Fruit fly (Drosophila melanogaster) whole organism: ENCODE results near the gene Ccp84Ae.
A peak's percentile ranks its signal among the peaks of the same experiment; 100 is the strongest.

Experiments used
- CG8478 ChIP-seq: fragments of >200 bp; optimal IDR thresholded peaks from 2 replicates; lab custom pipeline; 2018; ENCODE audit warnings: inconsistent platforms
- Dll ChIP-seq: fragments of >200 bp; optimal IDR thresholded peaks from 2 replicates; lab custom pipeline; 2017
- EcR ChIP-seq, 2 experiments: fragments of >200 bp; optimal IDR thresholded peaks; 2 replicates each; lab custom pipeline; 2017; ENCODE audit warnings: missing biosample characterization in 2 of 2, missing genetic modification characterization in 2 of 2, missing genetic modification reagents in 2 of 2
- pan ChIP-seq: fragments of >200 bp; optimal IDR thresholded peaks from 2 replicates; lab custom pipeline; 2017
- psq ChIP-seq: fragments of >200 bp; optimal IDR thresholded peaks from 2 replicates; lab custom pipeline; 2017
- usp ChIP-seq: fragments of >200 bp; optimal IDR thresholded peaks from 2 replicates; lab custom pipeline; 2017; ENCODE audit warnings: missing biosample characterization, missing genetic modification characterization, mixed read lengths

Gene Ccp84Ae

DNA sequence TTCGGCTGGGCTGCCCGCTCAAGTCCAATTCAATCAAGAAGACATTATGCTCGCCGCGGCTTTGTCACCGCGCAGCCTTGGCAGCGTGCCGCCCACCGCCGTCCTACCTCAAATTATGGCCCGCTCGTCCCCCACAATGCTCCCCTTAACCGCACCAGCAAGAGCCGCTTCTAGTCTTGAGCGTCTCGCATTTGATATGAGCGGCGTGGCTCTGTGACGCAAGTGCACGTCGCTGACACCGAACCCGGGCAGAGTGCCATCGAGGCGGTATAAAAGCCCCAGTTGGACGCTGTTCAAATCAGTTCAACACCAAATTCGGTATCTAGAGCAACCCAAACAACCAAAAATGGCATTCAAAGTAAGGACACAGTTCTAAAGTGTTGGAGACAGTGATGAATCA is 5.1 kb downstream of the Ccp84Ae start, which contains the start of gene Ccp84Ag:
Ccp84Ag (plus strand) TSS at position 301 of the 400 bp plus-strand sequence.
- TF ChIP-seq pan (lab: Kevin White, UChicago) (no peak), psq (lab: Kevin White, UChicago) (no peak), usp (GFP tag; lab: Kevin White, UChicago) (no peak), Dll (lab: Kevin White, UChicago) (no peak), CG8478 (lab: Kevin White, UChicago) (no peak), EcR (GFP tag; optimal IDR thresholded peaks at IDR 0.05; lab: Kevin White, UChicago) (no peak)

DNA sequence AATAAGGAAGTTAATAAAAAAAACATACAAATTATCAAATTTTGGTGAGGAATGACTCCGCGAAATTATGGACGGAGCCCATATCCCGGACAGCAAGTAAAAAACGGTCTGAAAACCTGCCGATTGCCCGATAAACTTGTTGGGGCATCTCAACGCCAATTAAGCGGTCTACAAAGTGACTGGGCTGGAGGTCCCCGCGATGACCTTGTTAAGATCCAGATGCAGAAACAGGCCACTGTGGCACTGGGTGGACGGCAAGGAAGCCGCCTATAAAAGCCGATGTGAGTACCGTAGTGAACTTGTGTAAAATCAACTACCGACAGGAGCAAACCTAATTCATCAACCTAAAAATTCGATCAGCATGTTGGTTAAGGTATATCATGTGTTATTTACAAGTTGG is 7.4 kb downstream of the Ccp84Ae start, which contains the start of gene Edg84A:
Edg84A (plus strand) TSS at position 301 of the 400 bp plus-strand sequence.
- TF ChIP-seq CG8478 (lab: Kevin White, UChicago) = no peak
- TF ChIP-seq psq (lab: Kevin White, UChicago) = no peak
- no peak for TF ChIP-seq pan (lab: Kevin White, UChicago)
- no peak for TF ChIP-seq EcR (GFP tag; optimal IDR thresholded peaks at IDR 0.05; lab: Kevin White, UChicago)
- TF ChIP-seq usp (GFP tag; lab: Kevin White, UChicago) = no peak
- no peak for TF ChIP-seq Dll (lab: Kevin White, UChicago)

- TF ChIP-seq CG8478 (lab: Kevin White, UChicago) (no peak), EcR (GFP tag; optimal IDR thresholded peaks at IDR 0.05; lab: Kevin White, UChicago) (no peak), psq (lab: Kevin White, UChicago) (no peak), Dll (lab: Kevin White, UChicago) (no peak), usp (GFP tag; lab: Kevin White, UChicago) (no peak), pan (lab: Kevin White, UChicago) (no peak)
Observed at dm6 chr3R:6683671-6684070, 7.9 kb downstream of the Ccp84Ae start.

dm6 chr3R:6683135-6683534 is 8.4 kb downstream of the Ccp84Ae start:
- no peak for TF ChIP-seq EcR (GFP tag; optimal IDR thresholded peaks at IDR 0.05; lab: Kevin White, UChicago)
- no peak for TF ChIP-seq pan (lab: Kevin White, UChicago)
- TF ChIP-seq usp (GFP tag; lab: Kevin White, UChicago) = no peak
- TF ChIP-seq Dll (lab: Kevin White, UChicago) = no peak
- no peak for TF ChIP-seq psq (lab: Kevin White, UChicago)
- TF ChIP-seq CG8478 (lab: Kevin White, UChicago) = no peak

DNA sequence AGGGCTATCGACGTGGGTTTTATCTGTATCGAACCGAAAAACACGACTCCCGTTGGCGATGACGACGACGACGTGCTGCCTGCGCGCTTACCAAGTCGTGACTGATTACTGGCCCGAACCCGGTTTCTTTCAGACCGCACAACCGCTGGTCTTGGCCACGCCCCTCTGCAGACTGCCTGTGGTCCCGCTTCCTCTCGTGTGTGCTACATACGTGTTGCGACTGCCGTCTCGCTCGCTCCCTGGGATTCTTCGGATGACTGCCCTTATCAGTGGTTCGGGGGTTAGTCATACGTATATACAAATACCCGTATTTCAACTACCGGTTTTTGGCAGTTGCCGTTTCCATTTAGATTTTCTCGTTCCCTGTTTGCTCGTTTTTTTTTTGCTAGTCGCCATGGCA is 13.1 kb downstream of the Ccp84Ae start, which contains the start of gene lab:
lab (minus strand) TSS at position 111 of the 400 bp plus-strand sequence.
- TF ChIP-seq CG8478 (lab: Kevin White, UChicago) (peak; percentile 89), EcR (GFP tag; optimal IDR thresholded peaks at IDR 0.05; lab: Kevin White, UChicago) (peak in 1 of 2 experiments; percentile 16), pan (lab: Kevin White, UChicago) (no peak)

dm6 chr3R:6674548-6674947 is 17.0 kb downstream of the Ccp84Ae start:
- TF ChIP-seq psq (lab: Kevin White, UChicago) = no peak
- TF ChIP-seq CG8478 (lab: Kevin White, UChicago) = no peak
- TF ChIP-seq pan (lab: Kevin White, UChicago) = no peak
- no peak for TF ChIP-seq usp (GFP tag; lab: Kevin White, UChicago)
- no peak for TF ChIP-seq EcR (GFP tag; optimal IDR thresholded peaks at IDR 0.05; lab: Kevin White, UChicago)
- no peak for TF ChIP-seq Dll (lab: Kevin White, UChicago)

DNA sequence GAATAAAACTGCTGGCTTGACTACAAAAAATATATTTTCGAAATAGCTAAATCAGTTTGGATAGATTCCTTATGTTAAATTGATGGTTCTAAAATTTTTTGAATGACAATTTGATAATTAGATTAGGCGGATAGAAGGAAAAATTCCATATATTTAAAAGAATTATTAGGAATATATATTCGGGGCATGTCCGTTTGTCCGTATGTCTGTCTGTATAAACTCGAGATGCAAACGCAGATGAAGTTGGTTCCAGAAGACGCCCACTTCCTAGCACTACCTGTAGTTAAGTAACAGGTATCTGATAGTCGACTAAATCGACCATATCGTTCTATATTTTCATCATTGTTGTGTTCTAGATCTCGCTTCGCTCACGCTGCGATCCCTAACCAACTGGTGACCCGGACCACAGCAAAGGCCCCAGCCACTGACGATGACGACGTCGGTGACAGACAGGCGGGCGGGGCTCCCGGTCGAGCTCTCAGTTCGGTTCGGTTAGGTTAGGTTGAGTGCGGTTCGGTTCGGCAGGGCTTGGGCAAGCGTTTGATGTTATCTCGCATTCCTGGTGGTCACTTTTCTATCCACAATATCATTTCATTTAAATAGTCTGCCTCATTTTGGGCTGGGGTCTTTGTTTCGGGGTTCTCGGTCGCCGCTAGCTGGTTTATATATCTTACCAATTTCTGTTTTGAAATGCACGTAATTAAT is 19.1 kb downstream of the Ccp84Ae start:
- TF ChIP-seq psq (lab: Kevin White, UChicago) (no peak), Dll (lab: Kevin White, UChicago) (no peak), pan (lab: Kevin White, UChicago) (no peak)

dm6 chr3R:6668234-6668633 is 23.3 kb downstream of the Ccp84Ae start:
- TF ChIP-seq EcR (GFP tag; optimal IDR thresholded peaks at IDR 0.05; lab: Kevin White, UChicago) (no peak), usp (GFP tag; lab: Kevin White, UChicago) (no peak), pan (lab: Kevin White, UChicago) (no peak), psq (lab: Kevin White, UChicago) (no peak), Dll (lab: Kevin White, UChicago) (no peak), CG8478 (lab: Kevin White, UChicago) (no peak)

- no peak for TF ChIP-seq Dll (lab: Kevin White, UChicago)
- TF ChIP-seq pan (lab: Kevin White, UChicago) = no peak
- no peak for TF ChIP-seq CG8478 (lab: Kevin White, UChicago)
- TF ChIP-seq usp (GFP tag; lab: Kevin White, UChicago) = no peak
- TF ChIP-seq EcR (GFP tag; optimal IDR thresholded peaks at IDR 0.05; lab: Kevin White, UChicago) = no peak
- no peak for TF ChIP-seq psq (lab: Kevin White, UChicago)
Observed at dm6 chr3R:6667245-6667644, 24.3 kb downstream of the Ccp84Ae start.

dm6 chr3R:6665117-6665654 is 26.4 kb downstream of the Ccp84Ae start:
- TF ChIP-seq Dll (lab: Kevin White, UChicago) (no peak), psq (lab: Kevin White, UChicago) (no peak), pan (lab: Kevin White, UChicago) (no peak), CG8478 (lab: Kevin White, UChicago) (no peak), usp (GFP tag; lab: Kevin White, UChicago) (no peak)

dm6 chr3R:6664371-6665116 is 27.0 kb downstream of the Ccp84Ae start:
- TF ChIP-seq CG8478 (lab: Kevin White, UChicago) (no peak), pan (lab: Kevin White, UChicago) (no peak), EcR (GFP tag; optimal IDR thresholded peaks at IDR 0.05; lab: Kevin White, UChicago) (no peak), usp (GFP tag; lab: Kevin White, UChicago) (no peak), psq (lab: Kevin White, UChicago) (no peak), Dll (lab: Kevin White, UChicago) (no peak)
